Fruit fly (Drosophila melanogaster) Kc167 (cell line): ENCODE measurements around the gene tos.

Experiments
- Myc ChIP-seq: fragments of >200 bp; optimal IDR thresholded peaks from 2 replicates; lab custom pipeline; 2017; ENCODE audit warnings: missing external identifiers
- Sin3A ChIP-seq: fragments of >200 bp; optimal IDR thresholded peaks from 2 replicates; lab custom pipeline; 2018; ENCODE audit warnings: missing external identifiers
- h ChIP-seq: fragments of >200 bp; optimal IDR thresholded peaks from 3 replicates; lab custom pipeline; 2018; ENCODE audit warnings: missing external identifiers
- insv ChIP-seq: fragments of >200 bp; optimal IDR thresholded peaks from 3 replicates; lab custom pipeline; 2018; ENCODE audit warnings: missing external identifiers
- psq ChIP-seq: fragments of >200 bp; optimal IDR thresholded peaks from 2 replicates; lab custom pipeline; 2017; ENCODE audit warnings: missing external identifiers
- ttk ChIP-seq: sonication (Bioruptor generic); optimal IDR thresholded peaks from 2 replicates; lab custom pipeline; 2017; ENCODE audit warnings: missing external identifiers

Gene tos

DNA sequence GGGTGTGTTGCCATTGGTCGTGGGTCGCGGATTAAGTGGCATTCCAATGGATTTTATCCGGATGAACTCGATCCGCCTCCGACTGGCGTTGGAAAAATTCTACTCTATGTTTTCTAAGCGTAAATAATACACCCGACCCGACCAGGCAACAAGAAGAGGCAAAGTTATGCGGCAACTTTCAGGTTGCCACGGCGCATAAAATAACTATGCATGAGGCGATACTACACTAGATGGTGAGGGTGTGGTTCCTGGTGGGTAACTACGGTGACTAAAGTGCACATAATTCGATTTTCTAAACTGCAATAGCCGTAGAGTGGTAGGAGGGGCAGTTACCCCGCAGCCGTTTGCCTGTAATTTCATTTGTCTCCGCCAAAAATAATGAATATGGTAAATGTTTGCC, 10.7 kb downstream of the tos start, which contains the start of gene CG43338:
Gene CG43338 (minus strand): TSS at position 101 of the 400 bp plus-strand sequence.
- TF ChIP-seq ttk (lab: Kevin White, UChicago) (no peak), insv (no peak), Sin3A (lab: Kevin White, UChicago) (no peak), h (lab: Kevin White, UChicago) (no peak), Myc (lab: Kevin White, UChicago) (no peak), psq (lab: Kevin White, UChicago) (no peak)

DNA sequence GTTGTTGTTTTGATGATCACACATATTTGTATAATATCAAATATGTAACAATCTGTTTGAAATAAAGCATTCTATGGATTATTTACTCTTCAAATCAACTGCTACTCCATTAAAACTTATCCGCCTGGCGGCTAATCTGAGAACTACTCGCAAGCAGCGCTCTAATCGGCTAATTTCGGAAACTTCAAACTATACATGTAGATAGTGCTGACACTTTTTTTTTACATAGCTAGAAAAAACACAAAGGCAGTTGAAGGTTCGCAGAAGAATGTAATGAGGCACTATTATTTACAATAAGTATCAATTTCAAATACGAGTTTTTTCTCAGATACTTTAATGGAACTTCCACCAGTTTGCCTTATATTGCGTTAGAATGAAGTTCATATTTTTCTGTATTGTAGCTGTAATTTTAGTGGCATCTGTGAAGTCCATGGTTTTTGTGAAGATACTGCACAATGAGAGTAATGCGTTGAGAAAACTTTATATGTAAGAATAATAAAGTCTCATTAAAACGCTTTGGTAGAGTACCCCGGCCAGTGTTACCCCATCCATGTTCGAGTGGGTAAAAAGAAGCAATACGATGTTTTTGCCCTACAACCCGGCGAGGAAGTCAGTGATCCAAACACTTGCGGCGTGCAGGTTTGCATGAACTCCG, 15.8 kb downstream of the tos start:
- TF ChIP-seq Sin3A (lab: Kevin White, UChicago) (no peak), ttk (lab: Kevin White, UChicago) (no peak), h (lab: Kevin White, UChicago) (no peak), insv (no peak), Myc (lab: Kevin White, UChicago) (no peak), psq (lab: Kevin White, UChicago) (no peak)

DNA sequence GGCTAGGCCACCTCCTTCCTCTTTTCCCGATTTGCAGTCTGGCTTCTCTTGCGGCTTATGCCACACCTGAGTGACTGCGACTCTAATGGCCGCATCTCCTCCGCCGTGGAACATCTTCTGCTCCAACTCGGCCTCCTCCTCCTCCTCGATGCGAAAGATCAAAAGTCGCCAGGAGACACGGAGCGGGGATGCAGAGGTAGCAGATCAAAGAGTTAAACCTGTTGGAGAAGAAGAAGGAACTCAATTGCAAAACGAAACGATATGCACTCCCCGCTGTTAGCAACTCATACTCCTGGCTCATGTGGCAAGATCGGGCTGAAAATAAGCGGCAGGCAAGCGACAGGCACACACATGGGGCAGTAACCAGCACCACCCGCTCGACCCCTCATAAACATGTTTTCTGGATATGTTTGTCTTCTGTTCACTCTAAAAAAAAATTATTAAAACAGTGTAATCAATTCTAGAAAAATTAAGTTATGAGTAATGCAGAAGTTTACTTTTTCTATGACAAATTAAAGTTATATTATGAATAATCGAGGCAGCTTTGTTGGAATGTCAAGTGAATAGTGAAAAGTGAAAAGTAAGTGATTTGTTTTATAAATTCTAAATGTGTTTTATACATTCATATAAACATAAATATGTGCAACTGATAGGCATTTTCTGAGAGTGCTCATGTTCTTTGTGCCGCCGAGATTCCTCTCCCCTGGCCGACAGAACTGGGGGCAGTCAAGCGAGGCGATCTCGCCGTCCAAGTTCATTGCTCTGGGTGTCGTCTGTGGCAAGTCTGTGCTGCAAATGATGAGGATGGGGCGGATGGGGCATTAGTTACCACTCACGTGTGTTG, 16.9 kb downstream of the tos start:
- no peak for TF ChIP-seq Sin3A (lab: Kevin White, UChicago)
- TF ChIP-seq insv = no peak
- TF ChIP-seq ttk (lab: Kevin White, UChicago) = no peak
- no peak for TF ChIP-seq Myc (lab: Kevin White, UChicago)
- TF ChIP-seq psq (lab: Kevin White, UChicago) = no peak
- TF ChIP-seq h (lab: Kevin White, UChicago) = no peak

DNA sequence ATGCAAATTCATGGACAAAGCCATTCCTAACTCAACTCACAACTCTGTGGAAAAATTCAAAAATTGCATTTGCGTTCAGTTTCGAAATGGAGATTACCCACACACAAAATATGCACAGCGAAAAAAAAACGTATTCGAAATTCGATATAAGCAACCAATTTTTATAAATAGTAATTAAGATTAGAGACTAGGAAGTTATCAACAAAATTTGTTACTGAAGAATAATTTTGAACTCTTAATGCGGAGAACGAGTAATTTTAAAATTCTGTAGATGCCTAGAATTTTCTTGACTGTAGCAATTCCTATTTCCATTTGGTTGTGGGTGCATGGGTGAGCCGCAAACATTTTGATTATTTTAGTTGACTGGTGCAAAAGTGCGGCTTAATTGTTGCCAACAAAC, 18.5 kb downstream of the tos start:
- TF ChIP-seq Myc (lab: Kevin White, UChicago) (no peak), Sin3A (lab: Kevin White, UChicago) (no peak), ttk (lab: Kevin White, UChicago) (no peak), insv (no peak), psq (lab: Kevin White, UChicago) (no peak), h (lab: Kevin White, UChicago) (no peak)

DNA sequence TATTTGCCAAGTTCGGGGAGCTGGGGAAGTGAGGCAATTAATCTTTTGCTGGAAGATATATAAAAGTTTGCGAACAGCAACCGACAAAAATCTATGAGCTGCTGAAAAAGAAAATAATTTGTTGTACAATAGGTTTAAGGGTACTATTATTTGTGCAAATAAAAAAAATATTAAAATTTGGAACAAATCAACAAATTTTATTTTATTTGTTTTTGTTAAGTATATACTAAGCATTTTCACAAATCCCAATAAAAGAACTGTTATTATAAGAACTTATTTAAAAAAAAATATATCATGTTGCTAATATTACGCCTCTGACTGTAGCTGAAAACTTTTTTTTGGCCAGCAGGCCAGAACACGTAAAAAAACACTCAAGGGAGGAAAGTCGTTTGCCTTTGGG, 23.8 kb downstream of the tos start:
- TF ChIP-seq Sin3A (lab: Kevin White, UChicago) (no peak), h (lab: Kevin White, UChicago) (no peak), insv (no peak), Myc (lab: Kevin White, UChicago) (no peak), ttk (lab: Kevin White, UChicago) (no peak), psq (lab: Kevin White, UChicago) (no peak)

DNA sequence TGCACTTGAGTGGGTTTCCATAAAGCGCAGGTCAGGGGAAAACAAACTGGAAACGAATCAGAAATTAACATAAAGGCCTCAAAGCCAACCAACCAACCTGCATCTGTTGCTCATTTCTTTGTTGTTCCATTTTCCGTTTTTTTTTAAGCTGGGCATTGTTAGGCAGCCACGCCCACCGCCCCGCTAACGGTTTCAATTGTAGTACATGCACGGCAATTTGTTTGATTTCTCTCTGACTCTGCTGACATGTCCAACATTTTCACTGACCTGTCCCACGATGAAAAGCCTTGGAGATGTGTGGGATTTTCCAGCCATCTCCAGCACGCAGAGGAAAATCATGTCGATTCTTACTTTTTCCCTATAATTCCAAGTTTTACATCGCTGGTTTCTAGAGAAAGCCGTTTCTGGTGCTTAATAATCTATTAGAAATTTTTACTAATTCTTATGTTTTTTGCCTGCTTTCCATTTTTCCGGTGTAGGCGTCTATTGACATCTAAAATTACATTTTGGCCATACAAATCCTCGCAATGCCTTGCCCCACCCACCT, 25.1 kb downstream of the tos start:
- no peak for TF ChIP-seq ttk (lab: Kevin White, UChicago)
- no peak for TF ChIP-seq Sin3A (lab: Kevin White, UChicago)
- no peak for TF ChIP-seq psq (lab: Kevin White, UChicago)
- TF ChIP-seq insv = no peak
- TF ChIP-seq Myc (lab: Kevin White, UChicago) = no peak
- no peak for TF ChIP-seq h (lab: Kevin White, UChicago)

DNA sequence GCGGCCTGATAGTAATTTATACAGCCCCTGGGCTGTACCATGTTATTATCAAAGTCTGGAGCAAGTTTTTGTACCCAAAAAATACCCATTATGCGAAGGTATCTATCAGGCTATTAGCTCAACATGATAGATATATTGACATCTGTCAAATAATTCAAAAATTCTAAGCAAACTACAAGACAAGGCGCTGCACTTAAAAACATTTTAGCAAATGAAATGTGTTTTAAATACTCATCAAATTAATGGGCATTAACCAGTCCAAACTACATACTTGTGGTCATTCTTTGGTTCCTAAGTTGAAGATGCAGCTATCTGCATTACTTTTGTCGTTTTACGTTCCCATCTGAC, 28.6 kb downstream of the tos start:
- TF ChIP-seq insv = no peak
- TF ChIP-seq Myc (lab: Kevin White, UChicago) = no peak
- TF ChIP-seq Sin3A (lab: Kevin White, UChicago) = no peak
- no peak for TF ChIP-seq psq (lab: Kevin White, UChicago)
- no peak for TF ChIP-seq ttk (lab: Kevin White, UChicago)
- TF ChIP-seq h (lab: Kevin White, UChicago) = no peak

DNA sequence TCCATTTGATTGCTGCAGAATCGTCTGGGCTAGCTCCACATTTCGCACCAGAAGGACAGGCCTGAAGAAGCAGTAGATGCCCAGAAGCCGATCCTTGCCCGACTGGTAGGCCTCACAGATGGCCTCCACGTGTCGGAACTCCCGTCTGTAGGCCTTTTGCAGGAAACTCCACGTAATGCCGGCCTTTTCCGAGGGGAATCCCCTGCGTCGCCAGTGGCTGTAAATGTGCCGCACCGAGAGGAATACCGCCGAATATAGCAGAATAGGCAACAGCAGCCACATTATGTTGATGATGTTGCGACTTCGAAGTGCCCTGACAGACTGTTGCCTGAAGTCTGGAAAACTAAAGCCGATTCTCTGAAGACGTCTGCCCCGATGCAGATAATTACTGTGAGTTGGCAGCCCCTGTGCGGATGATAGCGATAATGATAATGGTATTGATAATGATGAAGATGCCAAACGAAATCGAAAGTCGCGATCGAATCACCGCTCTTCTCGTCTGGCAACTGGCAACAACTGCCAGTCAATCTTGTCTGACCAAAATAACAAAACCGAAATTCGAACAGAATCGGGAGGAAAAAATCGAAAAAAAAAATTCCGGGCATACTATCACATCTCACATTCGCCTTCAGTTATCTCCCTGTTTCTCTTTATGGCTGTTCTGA, 29.1 kb downstream of the tos start, which contains the start of gene Cyp310a1:
Gene Cyp310a1 (minus strand): TSS at position 348 of the 665 bp plus-strand sequence.
- TF ChIP-seq h (lab: Kevin White, UChicago) = no peak

DNA sequence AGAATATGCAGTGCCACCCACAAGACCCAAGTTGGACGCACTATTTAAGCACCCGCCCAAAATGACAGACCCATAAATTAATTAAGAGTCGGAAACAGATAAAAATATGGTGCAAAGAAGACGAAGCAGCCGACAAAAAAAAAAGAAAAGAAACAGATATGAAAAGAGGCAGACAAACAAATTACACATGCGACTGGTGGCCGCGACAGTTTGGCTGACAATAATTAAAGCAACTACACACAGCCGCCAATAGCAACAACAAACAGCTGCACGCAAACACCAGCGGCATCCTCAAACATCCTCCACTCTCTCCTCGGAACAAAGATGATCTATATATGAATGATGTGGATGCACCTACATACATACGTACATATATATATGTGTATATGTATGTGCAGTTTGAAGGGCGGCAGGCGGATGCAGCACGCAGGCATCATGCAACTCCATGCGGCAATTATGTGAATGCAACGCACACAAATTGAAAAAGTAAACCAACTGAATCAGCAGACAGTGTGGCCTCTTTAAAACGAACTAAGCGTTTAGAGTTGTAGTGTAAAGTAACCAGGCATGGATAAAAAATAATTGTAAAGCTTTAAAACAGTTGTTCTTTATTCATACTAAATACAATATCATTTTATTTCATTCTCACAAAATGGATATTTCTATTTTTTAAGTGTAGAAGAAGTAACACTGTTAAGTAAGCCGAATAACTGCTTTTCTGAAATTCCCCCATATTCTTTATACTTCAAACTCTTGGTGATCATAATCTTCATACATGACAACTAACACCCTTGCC, 33.8 kb downstream of the tos start:
- TF ChIP-seq Sin3A (lab: Kevin White, UChicago) (no peak), h (lab: Kevin White, UChicago) (no peak), insv (no peak), psq (lab: Kevin White, UChicago) (no peak), Myc (lab: Kevin White, UChicago) (no peak), ttk (lab: Kevin White, UChicago) (no peak)

DNA sequence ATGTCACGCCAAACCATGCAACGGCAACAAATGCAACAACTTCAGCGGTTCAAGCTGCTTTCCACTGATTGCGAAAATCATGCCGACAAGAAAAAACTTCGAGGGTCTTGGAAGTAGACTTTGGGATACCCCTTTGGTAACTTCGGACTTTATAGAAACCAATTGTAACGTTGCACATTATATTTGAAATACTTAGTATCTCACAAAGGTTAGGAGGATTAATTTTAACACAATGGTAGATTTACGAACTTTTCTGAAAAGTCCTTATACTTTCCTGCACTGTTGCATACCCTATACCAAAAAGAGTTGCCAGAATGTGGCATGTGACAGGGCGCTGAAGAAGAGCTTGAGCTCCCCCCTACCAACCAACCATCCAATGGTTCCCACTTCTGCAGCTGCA, 36.4 kb downstream of the tos start:
- TF ChIP-seq h (lab: Kevin White, UChicago) = no peak
- TF ChIP-seq Sin3A (lab: Kevin White, UChicago) = no peak

DNA sequence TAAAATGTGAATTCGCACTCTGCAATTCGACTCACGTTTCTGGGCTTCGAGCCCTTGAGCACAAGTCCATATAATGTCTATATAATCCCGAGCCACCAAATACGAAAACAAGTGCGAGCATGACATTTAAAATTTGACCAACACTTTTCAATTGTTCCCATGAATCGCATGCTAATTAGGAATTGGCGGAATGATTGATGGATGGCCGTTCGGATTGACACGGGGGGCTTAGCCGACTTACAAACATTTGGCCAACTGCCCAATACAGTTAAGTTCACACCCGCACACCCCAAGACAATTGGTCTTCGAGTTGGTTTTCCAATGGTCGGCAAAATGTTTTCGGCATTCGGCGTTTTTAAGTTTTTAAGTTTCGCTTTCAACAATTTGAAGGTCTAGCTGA, 40.8 kb downstream of the tos start:
- no peak for TF ChIP-seq ttk (lab: Kevin White, UChicago)
- TF ChIP-seq insv = no peak
- no peak for TF ChIP-seq h (lab: Kevin White, UChicago)
- no peak for TF ChIP-seq Sin3A (lab: Kevin White, UChicago)
- no peak for TF ChIP-seq psq (lab: Kevin White, UChicago)
- no peak for TF ChIP-seq Myc (lab: Kevin White, UChicago)
